Fruit fly (Drosophila melanogaster): ENCODE data around the gene Scp2.

Gene Scp2

DNA sequence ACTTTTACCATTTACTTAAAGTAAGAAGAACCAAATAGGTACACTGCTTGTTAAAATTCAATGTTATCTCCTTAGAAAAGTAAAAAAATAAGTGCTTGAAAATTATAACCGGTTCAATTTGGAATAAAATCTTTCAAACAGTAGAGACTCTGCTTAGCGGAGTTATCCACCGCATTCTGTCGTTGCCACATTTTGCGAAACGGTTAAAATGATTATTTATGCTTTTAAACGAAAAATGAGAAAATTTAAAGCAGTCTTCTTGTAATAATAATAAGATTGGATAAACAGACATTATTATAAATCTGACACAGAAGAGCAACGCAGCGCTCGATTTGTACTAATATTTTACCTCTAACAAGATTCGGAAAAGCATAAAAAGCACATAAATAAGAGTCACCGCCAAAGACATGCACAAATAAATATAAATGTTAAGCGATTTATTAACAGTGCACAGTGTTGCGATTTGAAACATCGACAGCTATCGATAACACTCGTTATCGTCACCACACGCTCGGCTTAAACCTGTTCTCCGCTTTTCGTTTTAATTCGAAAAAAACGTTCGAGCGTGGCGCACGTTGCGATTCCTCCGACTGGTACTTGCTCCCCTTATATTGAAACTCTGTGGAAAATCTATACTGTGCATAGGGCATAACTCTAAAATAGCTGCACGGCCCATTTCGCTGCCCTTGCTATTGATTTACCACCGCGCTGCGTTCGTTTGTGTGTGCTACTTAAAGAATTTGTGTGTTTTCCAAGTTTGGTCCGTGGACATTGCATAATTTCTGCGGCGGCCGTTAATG is 41.5 kb upstream of the Scp2 start, which contains the start of gene Fas1 (continued):
- TF ChIP-seq Opbp (GFP tag; IDR thresholded peaks at IDR 0.05; ENCODE audit: partially characterized antibody) (peak; percentile 71), CG10462 (GFP tag; optimal IDR thresholded peaks at IDR 0.05) (no peak), crp (GFP tag; optimal IDR thresholded peaks at IDR 0.05) (no peak), CG15514 (GFP tag; optimal IDR thresholded peaks at IDR 0.05) (peak; percentile 41), CG4282 (GFP tag; optimal IDR thresholded peaks at IDR 0.05) (no peak), CG1603 (tag; optimal IDR thresholded peaks at IDR 0.05) (peak; percentile 5), sima (GFP tag; optimal IDR thresholded peaks at IDR 0.05) (no peak), Hmx (GFP tag; optimal IDR thresholded peaks at IDR 0.05) (no peak), CG15696 (tag; optimal IDR thresholded peaks at IDR 0.05) (no peak), Lhr (GFP tag; optimal IDR thresholded peaks at IDR 0.05) (peak; percentile 75), pho (GFP tag; optimal IDR thresholded peaks at IDR 0.05) (no peak), HLHmδ (GFP tag; optimal IDR thresholded peaks at IDR 0.05) (peak; percentile 76), CG12391 (tag; optimal IDR thresholded peaks at IDR 0.05) (no peak), Deaf1 (tag; optimal IDR thresholded peaks at IDR 0.05) (peak; percentile 70), Six4 (GFP tag; optimal IDR thresholded peaks at IDR 0.05) (no peak), D19A (tag; optimal IDR thresholded peaks at IDR 0.05) (peak; percentile 2), CG8388 (GFP tag; optimal IDR thresholded peaks at IDR 0.05) (no peak), CG2678 (tag; optimal IDR thresholded peaks at IDR 0.05) (no peak), YL-1 (GFP tag; optimal IDR thresholded peaks at IDR 0.05) (peak; percentile 72), CG31365 (tag; optimal IDR thresholded peaks at IDR 0.05) (peak; percentile 95), CG34224 (GFP tag; IDR thresholded peaks at IDR 0.05; ENCODE audit: partially characterized antibody) (peak; percentile 60), CG9817 (tag; optimal IDR thresholded peaks at IDR 0.05) (no peak), chn (GFP tag; optimal IDR thresholded peaks at IDR 0.05) (no peak), trem (tag; optimal IDR thresholded peaks at IDR 0.05) (peak; percentile 52), croc (GFP tag; conservative IDR thresholded peaks at IDR 0.05) (no peak), danr (GFP tag; IDR thresholded peaks at IDR 0.05) (no peak), CG12071 (GFP tag; optimal IDR thresholded peaks at IDR 0.05) (no peak), vfl (GFP tag; optimal IDR thresholded peaks at IDR 0.05) (no peak), CG34376 (GFP tag; optimal IDR thresholded peaks at IDR 0.05) (no peak), CG3163 (GFP tag; optimal IDR thresholded peaks at IDR 0.05) (no peak), ac (GFP tag; optimal IDR thresholded peaks at IDR 0.05) (no peak), CG2202 (tag; optimal IDR thresholded peaks at IDR 0.05) (no peak), CG8290 (GFP tag; optimal IDR thresholded peaks at IDR 0.05) (no peak), CG8290 (tag; optimal IDR thresholded peaks at IDR 0.05) (peak in 1 of 2 experiments; percentile 15), shn (GFP tag; optimal IDR thresholded peaks at IDR 0.05) (no peak), bsh (GFP tag; optimal IDR thresholded peaks at IDR 0.05) (no peak), CG17361 (GFP tag; IDR thresholded peaks at IDR 0.05) (no peak), CG5245 (GFP tag; optimal IDR thresholded peaks at IDR 0.05) (no peak), Rx (GFP tag; IDR thresholded peaks at IDR 0.05) (no peak), ERR (GFP tag; optimal IDR thresholded peaks at IDR 0.05) (no peak), Atf-2 (GFP tag; optimal IDR thresholded peaks at IDR 0.05) (no peak), CG4424 (GFP tag; optimal IDR thresholded peaks at IDR 0.05) (peak; percentile 15), Abd-B (GFP tag; optimal IDR thresholded peaks at IDR 0.05) (peak; percentile 36), lov (optimal IDR thresholded peaks at IDR 0.05) (no peak), lov (GFP tag; IDR thresholded peaks at IDR 0.05) (no peak), CG18262 (tag; optimal IDR thresholded peaks at IDR 0.05) (no peak), MTF-1 (GFP tag; optimal IDR thresholded peaks at IDR 0.05; ENCODE audit: borderline replicate concordance) (peak; percentile 28), CG6272 (GFP tag; IDR thresholded peaks at IDR 0.05) (no peak), dysf (GFP tag; IDR thresholded peaks at IDR 0.05) (no peak), CG6765 (GFP tag; optimal IDR thresholded peaks at IDR 0.05) (peak; percentile 8)
